Worm (Caenorhabditis elegans): ENCODE data around the gene ocam-1.

DNA sequence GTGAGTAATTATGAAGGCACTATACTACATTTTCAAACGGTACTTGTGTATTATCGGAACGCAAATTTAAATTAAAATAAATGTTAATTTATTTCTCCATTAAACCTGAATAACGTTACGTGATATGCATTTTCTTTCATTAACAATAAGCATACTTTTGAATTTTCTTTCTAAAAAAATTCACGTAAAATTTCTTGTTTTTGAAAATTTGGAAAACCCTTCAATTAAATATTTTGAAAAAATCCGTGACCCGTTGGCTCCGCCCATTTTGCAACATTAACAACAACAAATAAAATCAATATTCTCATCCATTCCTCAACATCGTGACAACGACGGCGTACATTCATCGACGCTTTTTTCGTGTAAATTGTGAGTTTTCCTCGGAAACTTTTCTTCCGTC lies 21.3 kb downstream of the ocam-1 start, which contains the start of gene acs-10:
- no peak for TF ChIP-seq unc-86 (tag; optimal IDR thresholded peaks at IDR 0.05)
- no peak for TF ChIP-seq nhr-11 (tag; optimal IDR thresholded peaks at IDR 0.05)
- TF ChIP-seq ama-1 (optimal IDR thresholded peaks at IDR 0.05) = no peak
- TF ChIP-seq dmd-4 (tag; optimal IDR thresholded peaks at IDR 0.05; ENCODE audit: borderline replicate concordance) = no peak
- no peak for TF ChIP-seq pax-1 (tag; optimal IDR thresholded peaks at IDR 0.05)
- TF ChIP-seq hlh-13 (GFP tag; optimal IDR thresholded peaks at IDR 0.05) = no peak
- no peak for TF ChIP-seq pha-4 (tag; optimal IDR thresholded peaks at IDR 0.05)
- no peak for TF ChIP-seq ceh-9 (tag; optimal IDR thresholded peaks at IDR 0.05)
- TF ChIP-seq eyg-1 (tag; optimal IDR thresholded peaks at IDR 0.05) = no peak
